Worm (Caenorhabditis elegans): ENCODE measurements around the gene mtl-1.

mtl-1 gene

DNA sequence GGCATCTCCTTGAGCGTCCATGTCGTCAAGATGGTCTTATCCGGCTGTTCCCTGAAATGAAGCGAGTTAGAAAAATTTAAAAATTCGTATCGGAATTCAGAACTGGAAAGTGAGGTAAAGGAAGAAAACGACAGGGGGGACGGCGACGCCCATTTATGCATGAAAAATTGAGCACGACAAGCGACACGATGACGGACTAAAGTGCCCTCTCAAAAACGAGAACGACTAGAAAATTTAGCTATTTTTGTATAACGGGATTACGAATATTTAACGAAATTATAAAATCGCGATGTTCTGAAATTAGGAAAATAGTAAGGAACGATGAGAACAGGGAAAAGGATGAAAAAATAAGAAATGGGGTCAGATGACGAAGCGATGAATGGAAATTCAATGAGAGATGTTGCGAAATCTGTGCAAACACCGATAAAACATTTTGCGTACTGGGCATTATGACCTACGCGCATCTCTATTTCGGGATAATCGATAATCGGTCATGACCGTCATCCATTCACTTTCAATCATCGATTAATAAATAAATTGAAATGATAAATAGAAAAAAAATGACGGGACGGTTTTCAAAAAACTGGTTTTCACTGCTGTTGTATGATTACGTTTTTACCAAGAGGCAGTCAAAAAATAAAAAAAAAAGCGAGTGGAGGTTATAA, 35.1 kb downstream of the mtl-1 start, which contains the start of gene snb-1 (continued):
- TF ChIP-seq sma-3 (GFP tag; optimal IDR thresholded peaks at IDR 0.05) = peak; percentile 72
- peak; percentile 82 for TF ChIP-seq unc-55 (GFP tag; optimal IDR thresholded peaks at IDR 0.05)
- no peak for TF ChIP-seq elt-3 (tag; optimal IDR thresholded peaks at IDR 0.05)
- no peak for TF ChIP-seq aly-2 (tag; optimal IDR thresholded peaks at IDR 0.05)
- peak; percentile 23 for TF ChIP-seq mab-5 (tag; optimal IDR thresholded peaks at IDR 0.05)

DNA sequence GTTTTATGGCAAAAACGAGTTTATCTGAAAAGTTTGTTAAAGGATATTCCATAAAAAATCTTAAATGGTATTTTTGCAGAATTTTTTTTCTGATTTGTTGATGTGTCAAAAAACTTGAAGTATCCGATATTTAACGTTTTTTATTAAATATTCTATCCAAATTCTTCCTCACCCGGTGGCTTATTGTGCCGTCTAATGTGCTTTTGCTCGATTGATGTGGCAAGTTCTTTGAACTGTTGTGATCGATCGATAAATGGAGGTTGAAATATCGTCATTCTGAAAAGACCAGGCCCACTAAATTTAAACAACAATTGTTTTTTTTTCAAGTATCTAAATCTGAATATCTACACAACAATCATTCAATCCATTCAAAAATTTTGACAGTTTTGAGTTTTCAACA, 36.5 kb downstream of the mtl-1 start, which contains the start of gene syx-18:
Gene syx-18 (minus strand): TSS at position 276 of the 400 bp plus-strand sequence.
- TF ChIP-seq lin-13 (GFP tag; optimal IDR thresholded peaks at IDR 0.05) = peak; percentile 19
- peak; percentile 6 for TF ChIP-seq nhr-25 (tag; optimal IDR thresholded peaks at IDR 0.05)
- TF ChIP-seq sem-4 (tag; optimal IDR thresholded peaks at IDR 0.05) = peak; percentile 25
- TF ChIP-seq Y55F3AM.14 (GFP tag; optimal IDR thresholded peaks at IDR 0.05) = no peak

DNA sequence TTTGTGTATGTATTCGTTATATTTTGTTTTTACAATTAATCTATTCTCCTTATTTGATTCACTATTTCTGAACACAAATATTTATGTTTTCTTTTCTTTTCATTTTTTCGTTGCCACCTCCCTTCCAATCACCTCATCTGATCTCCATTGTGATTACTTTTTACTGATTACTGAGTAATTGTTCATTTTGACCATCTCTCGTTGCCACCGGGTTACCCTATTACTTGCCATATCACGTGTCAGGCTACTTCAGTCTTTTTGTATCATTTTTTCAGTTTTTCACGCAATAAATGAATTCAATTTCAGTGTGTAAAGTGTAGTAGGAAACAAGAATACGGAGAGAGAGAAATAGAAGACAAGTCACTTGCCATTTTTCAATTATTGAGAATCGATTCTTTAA, 39.6 kb downstream of the mtl-1 start, which contains the start of gene T10H9.8:
Gene T10H9.8 (plus strand): TSS at position 301 of the 400 bp plus-strand sequence.
- TF ChIP-seq peb-1 (tag; optimal IDR thresholded peaks at IDR 0.05) = no peak
- TF ChIP-seq fos-1 (tag; optimal IDR thresholded peaks at IDR 0.05) = no peak
- no peak for TF ChIP-seq elt-3 (tag; optimal IDR thresholded peaks at IDR 0.05)
- TF ChIP-seq ceh-16 (tag; optimal IDR thresholded peaks at IDR 0.05) = no peak
- TF ChIP-seq unc-39 (tag; optimal IDR thresholded peaks at IDR 0.05) = no peak
- TF ChIP-seq nhr-237 (tag; optimal IDR thresholded peaks at IDR 0.05) = no peak
- TF ChIP-seq nhr-25 (tag; optimal IDR thresholded peaks at IDR 0.05) = no peak
- TF ChIP-seq nhr-11 (tag; optimal IDR thresholded peaks at IDR 0.05) = no peak
- TF ChIP-seq ztf-11 (tag; optimal IDR thresholded peaks at IDR 0.05) = no peak
- TF ChIP-seq ZK546.5 (tag; optimal IDR thresholded peaks at IDR 0.05) = no peak
- TF ChIP-seq lin-11 (tag; optimal IDR thresholded peaks at IDR 0.05) = no peak
- no peak for TF ChIP-seq mbf-1 (tag; optimal IDR thresholded peaks at IDR 0.05)
- no peak for TF ChIP-seq lin-39 (tag; optimal IDR thresholded peaks at IDR 0.05)
- TF ChIP-seq alr-1 (tag; optimal IDR thresholded peaks at IDR 0.05) = no peak
- TF ChIP-seq blmp-1 (tag; optimal IDR thresholded peaks at IDR 0.05; ENCODE audit: insufficient read depth) = no peak

DNA sequence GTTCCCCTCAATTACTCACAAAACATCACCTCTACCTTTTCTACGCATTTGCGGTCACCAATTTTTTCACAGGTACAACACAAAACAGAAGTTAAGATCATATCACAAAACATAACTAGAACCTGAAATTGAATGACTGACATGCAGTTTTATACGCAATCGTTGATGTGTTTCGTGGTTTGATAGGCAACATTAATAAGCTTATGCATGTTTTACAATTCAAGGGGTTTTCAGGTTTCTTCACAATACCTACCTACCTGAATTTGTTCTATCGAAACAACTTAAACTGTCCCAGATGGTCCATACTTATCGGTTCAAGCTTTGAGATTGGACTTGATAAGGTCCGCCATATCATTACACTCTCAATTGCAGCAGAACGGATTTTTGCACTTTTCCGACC, 41.2 kb downstream of the mtl-1 start:
- TF ChIP-seq ztf-4 (tag; optimal IDR thresholded peaks at IDR 0.05) (no peak), egl-27 (tag; optimal IDR thresholded peaks at IDR 0.05) (no peak), nhr-10 (tag; optimal IDR thresholded peaks at IDR 0.05) (no peak), nhr-77 (tag; optimal IDR thresholded peaks at IDR 0.05) (no peak), nhr-6 (tag; optimal IDR thresholded peaks at IDR 0.05) (no peak), aly-2 (tag; optimal IDR thresholded peaks at IDR 0.05) (no peak), lin-11 (tag; optimal IDR thresholded peaks at IDR 0.05) (no peak), unc-62 (GFP tag; optimal IDR thresholded peaks at IDR 0.05) (no peak)

DNA sequence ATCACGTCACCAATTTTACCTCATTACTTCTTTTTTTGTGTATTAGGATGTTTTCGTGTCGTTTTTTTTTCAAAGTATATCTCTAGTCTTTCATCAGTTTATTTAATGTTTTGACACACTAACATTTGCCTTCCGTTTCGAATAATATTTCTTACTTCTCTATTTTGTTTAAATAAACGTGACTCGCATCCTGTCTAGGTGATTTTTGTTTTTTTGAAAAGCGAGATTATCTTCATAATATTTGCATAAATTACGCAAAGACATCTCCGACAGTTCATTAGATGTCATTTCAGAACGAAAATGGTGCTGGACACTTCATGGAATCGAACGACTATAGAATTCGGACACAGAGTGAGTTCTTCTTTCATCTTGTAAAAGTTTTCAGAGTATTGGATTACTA, 42.3 kb downstream of the mtl-1 start, which contains the start of gene T10H9.1:
Gene T10H9.1 (plus strand): TSS at position 301 of the 400 bp plus-strand sequence.
- no peak for TF ChIP-seq unc-62 (GFP tag; optimal IDR thresholded peaks at IDR 0.05)
- TF ChIP-seq nhr-129 (tag; optimal IDR thresholded peaks at IDR 0.05) = no peak
- TF ChIP-seq snpc-4 (tag; optimal IDR thresholded peaks at IDR 0.05) = no peak
- TF ChIP-seq elt-3 (tag; optimal IDR thresholded peaks at IDR 0.05) = no peak
- TF ChIP-seq sma-3 (GFP tag; optimal IDR thresholded peaks at IDR 0.05) = no peak
- no peak for TF ChIP-seq C34F6.9 (tag; optimal IDR thresholded peaks at IDR 0.05)
- TF ChIP-seq egl-27 (tag; optimal IDR thresholded peaks at IDR 0.05) = no peak
- no peak for TF ChIP-seq nhr-12 (tag; optimal IDR thresholded peaks at IDR 0.05)
- TF ChIP-seq ztf-4 (tag; optimal IDR thresholded peaks at IDR 0.05) = no peak
- no peak for TF ChIP-seq nhr-11 (tag; optimal IDR thresholded peaks at IDR 0.05)
- TF ChIP-seq lin-11 (tag; optimal IDR thresholded peaks at IDR 0.05) = no peak
- no peak for TF ChIP-seq skn-1 (tag; optimal IDR thresholded peaks at IDR 0.05)
- TF ChIP-seq dmd-4 (tag; optimal IDR thresholded peaks at IDR 0.05) = no peak
- no peak for TF ChIP-seq ceh-16 (tag; optimal IDR thresholded peaks at IDR 0.05)
- TF ChIP-seq ztf-1 (GFP tag; conservative IDR thresholded peaks at IDR 0.05) = no peak
- TF ChIP-seq ceh-82 (tag; optimal IDR thresholded peaks at IDR 0.05) = no peak
- no peak for TF ChIP-seq blmp-1 (tag; optimal IDR thresholded peaks at IDR 0.05; ENCODE audit: insufficient read depth)
- no peak for TF ChIP-seq unc-39 (tag; optimal IDR thresholded peaks at IDR 0.05)
- TF ChIP-seq ama-1 (optimal IDR thresholded peaks at IDR 0.05) = no peak

Data from whole organism, L2 larva.